Worm (Caenorhabditis elegans) whole organism, mixed stage, embryonic: ENCODE measurements around the gene C32D5.8.

ENCODE experiments used
- M03D4.4 ChIP-seq: sonication (generic microtip); optimal IDR thresholded peaks from 2 replicates; lab custom pipeline; 2017; ENCODE audit warnings: mild to moderate bottlenecking, missing genetic modification characterization, missing compliant biosample characterization
- bed-3 ChIP-seq: fragments of 200-800 bp; sonication (Bioruptor generic); optimal IDR thresholded peaks from 3 replicates; lab custom pipeline; 2018; ENCODE audit warnings: mild to moderate bottlenecking, missing genetic modification characterization, moderate library complexity, missing compliant biosample characterization
- blmp-1 ChIP-seq: fragments of 150-350 bp; optimal IDR thresholded peaks from 2 replicates; lab custom pipeline; 2014; ENCODE audit warnings: missing biosample characterization, missing genetic modification characterization
- ceh-39 ChIP-seq: fragments of 150-350 bp; optimal IDR thresholded peaks from 2 replicates; lab custom pipeline; 2014; ENCODE audit warnings: missing biosample characterization, missing genetic modification characterization
- ceh-43 ChIP-seq: fragments of 200-800 bp; sonication (Bioruptor generic); optimal IDR thresholded peaks from 2 replicates; lab custom pipeline; 2018; ENCODE audit warnings: mild to moderate bottlenecking, missing genetic modification characterization, moderate library complexity, missing compliant biosample characterization
- ceh-83 ChIP-seq: fragments of 200-800 bp; sonication (Bioruptor generic); optimal IDR thresholded peaks from 2 replicates; lab custom pipeline; 2018; ENCODE audit warnings: mild to moderate bottlenecking, missing genetic modification characterization, missing compliant biosample characterization
- ces-1 ChIP-seq: fragments of 150-350 bp; optimal IDR thresholded peaks from 2 replicates; lab custom pipeline; 2014; ENCODE audit warnings: missing biosample characterization, missing genetic modification reagents, missing genetic modification characterization
- cnd-1 ChIP-seq: fragments of 200-800 bp; sonication (Bioruptor generic); optimal IDR thresholded peaks from 2 replicates; lab custom pipeline; 2018; ENCODE audit warnings: mild to moderate bottlenecking, missing genetic modification characterization, missing compliant biosample characterization
- drap-1 ChIP-seq: fragments of 200-800 bp; sonication (Bioruptor generic); optimal IDR thresholded peaks from 3 replicates; lab custom pipeline; 2018; ENCODE audit warnings: mild to moderate bottlenecking, missing genetic modification characterization, missing compliant biosample characterization
- elt-1 ChIP-seq: sonication (generic microtip); optimal IDR thresholded peaks from 2 replicates; lab custom pipeline; 2017; ENCODE audit warnings: missing genetic modification characterization, mild to moderate bottlenecking, missing compliant biosample characterization, antibody characterized with exemption, moderate library complexity, borderline replicate concordance; ENCODE audit not compliant: insufficient read depth
- elt-3 ChIP-seq: fragments of 150-350 bp; optimal IDR thresholded peaks from 2 replicates; lab custom pipeline; 2014; ENCODE audit warnings: missing biosample characterization, missing genetic modification characterization
- flh-1 ChIP-seq: fragments of 200-800 bp; sonication (Bioruptor generic); optimal IDR thresholded peaks from 2 replicates; lab custom pipeline; 2018; ENCODE audit warnings: mild to moderate bottlenecking, missing genetic modification characterization, moderate library complexity, missing compliant biosample characterization
- ham-2 ChIP-seq: fragments of 200-800 bp; sonication (Bioruptor generic); optimal IDR thresholded peaks from 2 replicates; lab custom pipeline; 2018; ENCODE audit warnings: mild to moderate bottlenecking, missing genetic modification characterization, missing compliant biosample characterization
- hlh-1 ChIP-seq: fragments of 150-350 bp; optimal IDR thresholded peaks from 2 replicates; lab custom pipeline; 2014; ENCODE audit warnings: missing biosample characterization, missing genetic modification reagents, missing genetic modification characterization
- lin-13 ChIP-seq: fragments of 150-350 bp; optimal IDR thresholded peaks from 2 replicates; lab custom pipeline; 2014; ENCODE audit warnings: missing biosample characterization, missing genetic modification characterization
- lin-32 ChIP-seq: fragments of 200-800 bp; sonication (Bioruptor generic); optimal IDR thresholded peaks from 2 replicates; lab custom pipeline; 2018; ENCODE audit warnings: mild to moderate bottlenecking, missing genetic modification characterization, missing compliant biosample characterization
- lsy-2 ChIP-seq: fragments of 150-350 bp; optimal IDR thresholded peaks from 2 replicates; lab custom pipeline; 2014; ENCODE audit warnings: missing biosample characterization, missing genetic modification characterization
- mab-5 ChIP-seq: fragments of 150-350 bp; optimal IDR thresholded peaks from 2 replicates; lab custom pipeline; 2014; ENCODE audit warnings: missing biosample characterization, missing genetic modification characterization
- mep-1 ChIP-seq: fragments of 150-350 bp; optimal IDR thresholded peaks from 2 replicates; lab custom pipeline; 2017; ENCODE audit warnings: missing biosample characterization, missing genetic modification reagents, missing genetic modification characterization, inconsistent platforms
- mls-2 ChIP-seq: sonication (generic microtip); optimal IDR thresholded peaks from 2 replicates; lab custom pipeline; 2016; ENCODE audit warnings: mild to moderate bottlenecking, missing genetic modification characterization, moderate library complexity, missing compliant biosample characterization
- nhr-12 ChIP-seq: fragments of 150-350 bp; optimal IDR thresholded peaks from 2 replicates; lab custom pipeline; 2014; ENCODE audit warnings: missing biosample characterization, missing genetic modification characterization
- nhr-2 ChIP-seq: fragments of 150-350 bp; optimal IDR thresholded peaks from 2 replicates; lab custom pipeline; 2014; ENCODE audit warnings: missing biosample characterization, missing genetic modification characterization
- nhr-237 ChIP-seq: fragments of 150-350 bp; optimal IDR thresholded peaks from 2 replicates; lab custom pipeline; 2014; ENCODE audit warnings: missing biosample characterization, missing genetic modification characterization
- nhr-28 ChIP-seq: fragments of 150-350 bp; optimal IDR thresholded peaks from 2 replicates; lab custom pipeline; 2014; ENCODE audit warnings: missing biosample characterization, missing genetic modification characterization
- nhr-76 ChIP-seq: sonication (generic microtip); optimal IDR thresholded peaks from 2 replicates; lab custom pipeline; 2017; ENCODE audit warnings: missing biosample characterization, missing genetic modification characterization
- pha-4 ChIP-seq: fragments of 150-350 bp; optimal IDR thresholded peaks from 2 replicates; lab custom pipeline; 2018; ENCODE audit warnings: missing biosample characterization, missing genetic modification reagents, missing genetic modification characterization
- sem-2 ChIP-seq: fragments of 200-800 bp; sonication (Bioruptor generic); optimal IDR thresholded peaks from 2 replicates; lab custom pipeline; 2018; ENCODE audit warnings: mild to moderate bottlenecking, missing genetic modification characterization, missing compliant biosample characterization
- snpc-4 ChIP-seq: fragments of 150-350 bp; optimal IDR thresholded peaks from 2 replicates; lab custom pipeline; 2014; ENCODE audit warnings: missing biosample characterization, missing genetic modification characterization
- sptf-1 ChIP-seq: sonication (generic microtip); optimal IDR thresholded peaks from 2 replicates; lab custom pipeline; 2017; ENCODE audit warnings: mild to moderate bottlenecking, missing genetic modification characterization, moderate library complexity, missing compliant biosample characterization
- tbx-8 ChIP-seq: fragments of 200-800 bp; sonication (Bioruptor generic); optimal IDR thresholded peaks from 2 replicates; lab custom pipeline; 2018; ENCODE audit warnings: mild to moderate bottlenecking, missing genetic modification characterization, moderate library complexity, missing compliant biosample characterization
- unc-120 ChIP-seq: sonication (generic microtip); optimal IDR thresholded peaks from 2 replicates; lab custom pipeline; 2017; ENCODE audit warnings: missing genetic modification characterization, missing compliant biosample characterization; ENCODE audit not compliant: poor library complexity, severe bottlenecking
- unc-39 ChIP-seq: fragments of 150-350 bp; optimal IDR thresholded peaks from 2 replicates; lab custom pipeline; 2014; ENCODE audit warnings: missing biosample characterization, missing genetic modification characterization
- unc-62 ChIP-seq: fragments of 150-350 bp; optimal IDR thresholded peaks from 2 replicates; lab custom pipeline; 2014; ENCODE audit warnings: missing biosample characterization, missing genetic modification reagents, missing genetic modification characterization
- zip-8 ChIP-seq: fragments of 150-350 bp; optimal IDR thresholded peaks from 2 replicates; lab custom pipeline; 2014; ENCODE audit warnings: missing biosample characterization, missing genetic modification characterization
- ztf-11 ChIP-seq: fragments of 150-350 bp; optimal IDR thresholded peaks from 2 replicates; lab custom pipeline; 2014; ENCODE audit warnings: missing biosample characterization, missing genetic modification characterization

The C32D5.8 gene

DNA sequence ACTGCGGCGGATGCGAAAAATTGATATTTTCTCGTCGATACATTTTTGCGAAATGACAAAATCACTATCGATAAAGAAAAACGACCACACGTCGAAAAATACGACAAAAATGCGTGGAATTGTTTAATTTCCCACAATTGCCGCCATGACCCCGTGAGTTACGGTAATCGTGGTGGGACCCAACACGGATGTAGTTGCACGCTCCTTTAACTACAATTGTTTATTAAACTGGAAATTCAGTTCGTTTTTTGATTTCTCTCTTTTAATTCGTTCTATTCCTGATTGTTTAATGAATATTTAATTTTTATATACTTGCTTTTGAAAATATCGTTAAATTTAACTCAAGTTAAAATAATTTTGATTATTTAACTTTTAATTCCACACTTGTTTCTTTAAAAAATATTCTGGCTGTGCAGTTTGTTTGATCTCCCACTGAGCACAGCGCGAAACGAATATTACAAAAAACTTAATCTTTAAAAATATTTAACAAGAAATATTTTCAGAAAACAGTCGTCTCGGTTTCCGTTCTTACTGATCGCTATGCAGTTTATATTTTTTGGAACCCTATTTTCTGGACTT is 19.6 kb upstream of the C32D5.8 start, which contains the start of the genes ani-2 and clec-88:
Gene ani-2 (minus strand): TSS at position 131 of the 579 bp plus-strand sequence.
Gene clec-88 (plus strand): TSS at position 486 of the 579 bp plus-strand sequence.
- TF ChIP-seq ceh-39 (tag; lab: Kevin White, UChicago) (no peak), unc-39 (tag; lab: Kevin White, UChicago) (no peak), cnd-1 (no peak), nhr-2 (tag; lab: Kevin White, UChicago) (no peak), nhr-237 (tag; lab: Kevin White, UChicago) (no peak), M03D4.4 (tag; lab: Kevin White, UChicago) (no peak), lin-32 (GFP tag; lab: Kevin White, UChicago) (no peak), ces-1 (GFP tag; lab: Kevin White, UChicago) (no peak), drap-1 (GFP tag; lab: Kevin White, UChicago) (no peak), ztf-11 (no peak), sptf-1 (tag; lab: Kevin White, UChicago) (no peak), unc-62 (no peak)

ce11 chrII:6360822-6361221 is 15.1 kb upstream of the C32D5.8 start, which contains the start of gene K10B2.4:
K10B2.4 (minus strand) TSS chrII:6360959.
- TF ChIP-seq ceh-43 (no peak), hlh-1 (peak; percentile 27), blmp-1 (tag; lab: Kevin White, UChicago) (no peak), ceh-83 (GFP tag; lab: Kevin White, UChicago) (no peak), drap-1 (GFP tag; lab: Kevin White, UChicago) (peak; percentile 8), elt-3 (tag; lab: Kevin White, UChicago) (no peak), lin-32 (GFP tag; lab: Kevin White, UChicago) (no peak), M03D4.4 (tag; lab: Kevin White, UChicago) (peak; percentile 21), bed-3 (GFP tag; lab: Kevin White, UChicago) (no peak), nhr-2 (tag; lab: Kevin White, UChicago) (no peak), lin-13 (tag; lab: Kevin White, UChicago) (peak; percentile 62), elt-1 (tag; lab: Kevin White, UChicago) (no peak), nhr-76 (no peak), snpc-4 (tag; lab: Kevin White, UChicago) (no peak), ces-1 (GFP tag; lab: Kevin White, UChicago) (no peak), unc-120 (tag; lab: Kevin White, UChicago) (peak; percentile 65), ztf-11 (no peak), unc-39 (tag; lab: Kevin White, UChicago) (no peak), nhr-237 (tag; lab: Kevin White, UChicago) (no peak), ceh-39 (tag; lab: Kevin White, UChicago) (no peak), nhr-12 (tag; lab: Kevin White, UChicago) (no peak), sem-2 (GFP tag; lab: Kevin White, UChicago) (no peak), tbx-8 (GFP tag; lab: Kevin White, UChicago) (no peak), cnd-1 (peak; percentile 0), nhr-28 (no peak), mab-5 (tag; lab: Kevin White, UChicago) (no peak), pha-4 (peak; percentile 2), ham-2 (GFP tag; lab: Kevin White, UChicago) (no peak), zip-8 (tag; lab: Kevin White, UChicago) (no peak), lsy-2 (peak; percentile 57), unc-62 (no peak), sptf-1 (tag; lab: Kevin White, UChicago) (peak; percentile 3), flh-1 (GFP tag; lab: Kevin White, UChicago) (no peak), mls-2 (no peak), mep-1 (peak; percentile 72)
- TF ChIP-seq, all 35 proteins: peak for 10

DNA sequence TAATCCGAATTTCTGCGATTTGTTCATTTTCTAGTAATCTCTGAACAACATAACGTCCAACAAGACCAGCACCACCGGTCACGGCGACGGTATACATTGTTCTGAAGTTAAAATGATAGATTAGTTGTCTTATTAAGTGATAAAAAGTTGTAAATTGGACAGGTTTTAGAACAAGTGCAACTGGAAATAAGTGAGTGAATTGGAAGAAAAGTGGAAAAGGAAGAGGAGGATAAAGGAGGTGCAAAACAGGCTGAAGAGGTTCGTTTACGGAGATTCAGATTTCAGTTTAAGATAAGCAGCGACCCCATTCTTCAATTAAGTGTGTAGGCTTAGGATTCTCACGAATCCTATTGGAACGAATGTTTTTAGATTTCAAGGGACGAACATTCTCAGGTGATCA is 13.1 kb upstream of the C32D5.8 start, which contains the start of gene C32D5.12:
Gene C32D5.12 (minus strand): TSS at position 101 of the 400 bp plus-strand sequence.
- no peak for TF ChIP-seq nhr-28
- no peak for TF ChIP-seq nhr-2 (tag; lab: Kevin White, UChicago)
- no peak for TF ChIP-seq ceh-83 (GFP tag; lab: Kevin White, UChicago)
- TF ChIP-seq ham-2 (GFP tag; lab: Kevin White, UChicago): no peak
- no peak for TF ChIP-seq lin-32 (GFP tag; lab: Kevin White, UChicago)
- no peak for TF ChIP-seq snpc-4 (tag; lab: Kevin White, UChicago)
- no peak for TF ChIP-seq flh-1 (GFP tag; lab: Kevin White, UChicago)
- TF ChIP-seq lin-13 (tag; lab: Kevin White, UChicago): no peak
- no peak for TF ChIP-seq elt-3 (tag; lab: Kevin White, UChicago)
